Worm (Caenorhabditis elegans) whole organism, L4 larva: ENCODE measurements around the gene math-23.
"Not testable (repeated sequence)": the region's sequence is repeated elsewhere in the genome, so short reads cannot be mapped to it uniquely, and the experiment has no call there.

Source experiments
- F26F4.8 ChIP-seq: fragments of 200-800 bp; sonication (Bioruptor generic); conservative IDR thresholded peaks from 2 replicates; pipeline ENCODE4 v1.3.6; 2022; ENCODE audit warnings: missing genetic modification characterization, missing compliant biosample characterization
- ZK546.5 ChIP-seq, 2 experiments: sonication (generic microtip); optimal IDR thresholded peaks; 2 replicates each; lab custom pipeline; 2017; ENCODE audit warnings: missing biosample characterization in 2 of 2, missing genetic modification characterization in 2 of 2
- ceh-82 ChIP-seq: sonication (generic microtip); optimal IDR thresholded peaks from 2 replicates; lab custom pipeline; 2017; ENCODE audit warnings: missing biosample characterization, missing genetic modification characterization
- set-16 ChIP-seq: fragments of 200-800 bp; sonication (Bioruptor generic); IDR thresholded peaks from 2 replicates; pipeline ENCODE4 v1.3.6; 2022; ENCODE audit warnings: missing genetic modification reagents, missing genetic modification characterization, missing compliant biosample characterization
- snpc-4 ChIP-seq: fragments of 150-350 bp; optimal IDR thresholded peaks from 2 replicates; lab custom pipeline; 2014; ENCODE audit warnings: missing biosample characterization, missing genetic modification characterization
- unc-62 ChIP-seq, 3 experiments: fragments of 150-350 bp in 1 of 3; sonication (generic microtip); optimal IDR thresholded peaks in 2 of 3; peaks in 1 of 3; 1 replicate in 1 of 3; 2 replicates in 2 of 3; lab custom pipeline; 2014 to 2017; ENCODE audit warnings: missing biosample characterization in 3 of 3, missing genetic modification characterization in 3 of 3, missing genetic modification reagents in 3 of 3, missing genotype in 1 of 3
- zip-11 ChIP-seq: fragments of 200-800 bp; sonication (Bioruptor generic); IDR thresholded peaks from 2 replicates; pipeline ENCODE4 v1.3.6; 2022; ENCODE audit warnings: missing genetic modification characterization, missing compliant biosample characterization
- ztf-7 ChIP-seq: fragments of 150-350 bp; optimal IDR thresholded peaks from 2 replicates; lab custom pipeline; 2014; ENCODE audit warnings: missing biosample characterization, missing genetic modification characterization

DNA sequence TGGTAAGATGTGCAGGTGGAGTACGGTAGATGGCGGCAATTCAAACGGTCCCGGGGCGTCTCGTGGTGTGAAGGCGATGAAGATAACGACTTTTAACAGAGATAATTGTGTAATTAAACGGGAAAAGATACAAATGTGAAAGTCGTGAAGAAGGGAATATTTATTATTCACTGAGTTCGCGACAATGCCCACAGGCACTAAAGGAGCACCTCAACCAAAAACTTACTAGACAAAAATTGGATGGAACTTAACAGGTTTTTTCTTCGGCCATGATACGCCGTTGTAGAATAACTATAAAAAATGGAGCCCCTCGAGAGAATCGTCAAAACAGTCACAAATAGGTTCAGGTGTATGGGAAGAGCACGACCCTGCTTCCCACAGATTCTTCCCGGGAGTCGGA, 39.7 kb upstream of the math-23 start, which contains the start of gene fbxb-98:
- TF ChIP-seq F26F4.8 (GFP tag; lab: Robert Waterston, UW); zip-11 (GFP tag; lab: Robert Waterston, UW); ztf-7 (tag; lab: Kevin White, UChicago); unc-62 (GFP tag; optimal IDR thresholded peaks at IDR 0.05 in 1 of 2; lab: Kevin White, UChicago); unc-62 (tag; optimal IDR thresholded peaks at IDR 0.05; lab: Kevin White, UChicago); ceh-82; ZK546.5 (tag; optimal IDR thresholded peaks at IDR 0.05; lab: Kevin White, UChicago); set-16; snpc-4 (tag; lab: Kevin White, UChicago): not testable (repeated sequence)
